Worm (Caenorhabditis elegans) whole organism, young adult: ENCODE results near the gene D1014.7.

Experiments used
- B0336.3 ChIP-seq: fragments of 200-800 bp; sonication (Bioruptor generic); IDR thresholded peaks from 2 replicates; pipeline ENCODE4 v1.3.6; 2022; ENCODE audit warnings: missing genetic modification characterization, missing compliant biosample characterization
- D2030.7 ChIP-seq: fragments of 200-800 bp; sonication (Bioruptor generic); IDR thresholded peaks from 2 replicates; pipeline ENCODE4 v1.3.6; 2022; ENCODE audit warnings: missing genetic modification reagents, missing genetic modification characterization, missing compliant biosample characterization
- F10E7.11 ChIP-seq: sonication (generic microtip); optimal IDR thresholded peaks from 2 replicates; lab custom pipeline; 2017; ENCODE audit warnings: mild to moderate bottlenecking, missing genetic modification characterization, moderate library complexity, missing compliant biosample characterization
- Y67H2A.10 ChIP-seq: fragments of 200-800 bp; sonication (Bioruptor generic); conservative IDR thresholded peaks from 2 replicates; pipeline ENCODE4 v1.3.6; 2022; ENCODE audit warnings: missing genetic modification reagents, missing genetic modification characterization, missing compliant biosample characterization
- ama-1 ChIP-seq, 3 experiments: fragments of 150-350 bp in 1 of 3; sonication (generic microtip) in 2 of 3; optimal IDR thresholded peaks; 2 replicates each; lab custom pipeline; 2014 to 2018; ENCODE audit warnings: missing biosample characterization in 2 of 3, missing genetic modification characterization in 2 of 3, missing genetic modification reagents in 2 of 3
- aptf-2 ChIP-seq: fragments of 200-800 bp; sonication (Bioruptor generic); conservative IDR thresholded peaks from 2 replicates; pipeline ENCODE4 v1.3.6; 2022; ENCODE audit warnings: missing genetic modification reagents, missing genetic modification characterization, missing compliant biosample characterization
- atf-7 ChIP-seq: sonication (generic microtip); optimal IDR thresholded peaks from 2 replicates; lab custom pipeline; 2017; ENCODE audit warnings: mild to moderate bottlenecking, missing genetic modification characterization, missing compliant biosample characterization
- attf-5 ChIP-seq: fragments of 200-800 bp; sonication (Bioruptor generic); optimal IDR thresholded peaks from 2 replicates; lab custom pipeline; 2018; ENCODE audit warnings: mild to moderate bottlenecking, missing genetic modification characterization, missing compliant biosample characterization
- attf-6 ChIP-seq: fragments of 200-800 bp; sonication (Bioruptor generic); IDR thresholded peaks from 2 replicates; pipeline ENCODE4 v1.3.6; 2022; ENCODE audit warnings: missing genetic modification reagents, missing genetic modification characterization, missing compliant biosample characterization
- bed-1 ChIP-seq: fragments of 200-800 bp; sonication (Bioruptor generic); IDR thresholded peaks from 2 replicates; pipeline ENCODE4 v1.3.6; 2022; ENCODE audit warnings: missing genetic modification reagents, missing genetic modification characterization, missing compliant biosample characterization
- ccch-3 ChIP-seq: fragments of 200-800 bp; sonication (Bioruptor generic); optimal IDR thresholded peaks from 2 replicates; lab custom pipeline; 2018; ENCODE audit warnings: mild to moderate bottlenecking, missing genetic modification characterization, missing compliant biosample characterization
- cebp-1 ChIP-seq, 2 experiments: fragments of 200-800 bp in 1 of 2; sonication (Bioruptor generic) in 1 of 2; sonication (generic microtip) in 1 of 2; IDR thresholded peaks in 1 of 2; optimal IDR thresholded peaks in 1 of 2; 2 replicates each; pipeline versions ENCODE4 v1.3.6 to Lab custom; 2017 to 2022; ENCODE audit warnings: missing compliant biosample characterization in 2 of 2, missing genetic modification characterization in 2 of 2, mild to moderate bottlenecking in 1 of 2, missing genetic modification reagents in 1 of 2, moderate library complexity in 1 of 2
- ekl-4 ChIP-seq: fragments of 200-800 bp; sonication (Bioruptor generic); IDR thresholded peaks from 2 replicates; pipeline ENCODE4 v1.3.6; 2022; ENCODE audit warnings: missing genetic modification reagents, missing genetic modification characterization, missing compliant biosample characterization
- hlh-12 ChIP-seq: sonication (generic microtip); optimal IDR thresholded peaks from 2 replicates; lab custom pipeline; 2016; ENCODE audit warnings: missing genetic modification characterization, missing compliant biosample characterization
- hmg-1.2 ChIP-seq: fragments of 200-800 bp; sonication (Bioruptor generic); IDR thresholded peaks from 2 replicates; pipeline ENCODE4 v1.3.6; 2022; ENCODE audit warnings: missing genetic modification reagents, missing genetic modification characterization, missing compliant biosample characterization
- hmg-20 ChIP-seq: fragments of 200-800 bp; sonication (Bioruptor generic); IDR thresholded peaks from 2 replicates; pipeline ENCODE4 v1.3.6; 2022; ENCODE audit warnings: missing genetic modification reagents, missing genetic modification characterization, missing compliant biosample characterization
- hrde-1 ChIP-seq: sonication (generic microtip); optimal IDR thresholded peaks from 2 replicates; lab custom pipeline; 2016; ENCODE audit warnings: missing genetic modification characterization, mild to moderate bottlenecking, missing compliant biosample characterization, moderate library complexity, missing genotype, missing genetic modification reagents, borderline replicate concordance
- hsf-1 ChIP-seq: fragments of 200-800 bp; sonication (Bioruptor generic); IDR thresholded peaks from 2 replicates; pipeline ENCODE4 v1.3.6; 2022; ENCODE audit warnings: missing genetic modification reagents, missing genetic modification characterization, missing compliant biosample characterization
- let-607 ChIP-seq, 2 experiments: fragments of 200-800 bp in 1 of 2; sonication (Bioruptor generic) in 1 of 2; sonication (generic microtip) in 1 of 2; optimal IDR thresholded peaks; 2 replicates each; lab custom pipeline; 2016 to 2018; ENCODE audit warnings: mild to moderate bottlenecking in 2 of 2, missing compliant biosample characterization in 2 of 2, missing genetic modification characterization in 2 of 2, moderate library complexity in 2 of 2, missing genotype in 1 of 2
- lin-26 ChIP-seq: fragments of 200-800 bp; sonication (Bioruptor generic); IDR thresholded peaks from 2 replicates; pipeline ENCODE4 v1.3.6; 2022; ENCODE audit warnings: missing genetic modification reagents, missing genetic modification characterization, missing compliant biosample characterization
- madf-10 ChIP-seq: sonication (generic microtip); optimal IDR thresholded peaks from 2 replicates; lab custom pipeline; 2016; ENCODE audit warnings: mild to moderate bottlenecking, missing genetic modification characterization, missing compliant biosample characterization
- madf-8 ChIP-seq: fragments of 200-800 bp; sonication (Bioruptor generic); conservative IDR thresholded peaks from 2 replicates; pipeline ENCODE4 v1.3.6; 2022; ENCODE audit warnings: missing genetic modification reagents, missing genetic modification characterization, missing compliant biosample characterization
- mel-28 ChIP-seq: sonication (generic microtip); optimal IDR thresholded peaks from 2 replicates; lab custom pipeline; 2016; ENCODE audit warnings: borderline replicate concordance, mild to moderate bottlenecking, missing genetic modification characterization, missing compliant biosample characterization
- mxl-1 ChIP-seq: sonication (generic microtip); optimal IDR thresholded peaks from 2 replicates; lab custom pipeline; 2016; ENCODE audit warnings: missing genetic modification characterization, missing compliant biosample characterization
- nfyb-1 ChIP-seq: fragments of 200-800 bp; sonication (Bioruptor generic); IDR thresholded peaks from 2 replicates; pipeline ENCODE4 v1.3.6; 2022; ENCODE audit warnings: missing genetic modification reagents, missing genetic modification characterization, missing compliant biosample characterization
- nhr-80 ChIP-seq: sonication (generic microtip); optimal IDR thresholded peaks from 2 replicates; lab custom pipeline; 2016; ENCODE audit warnings: missing genetic modification characterization, missing compliant biosample characterization
- pha-4 ChIP-seq: fragments of 150-350 bp; sonication (generic microtip); optimal IDR thresholded peaks from 2 replicates; lab custom pipeline; 2014; ENCODE audit warnings: missing biosample characterization, missing genetic modification reagents, missing genetic modification characterization
- snpc-4 ChIP-seq, 5 experiments: fragments of 150-350 bp in 1 of 5; sonication (generic microtip) in 4 of 5; optimal IDR thresholded peaks; 2 replicates each; lab custom pipeline; 2014 to 2018; ENCODE audit warnings: missing genetic modification characterization in 5 of 5, missing biosample characterization in 3 of 5, antibody characterized with exemption in 2 of 5, mild to moderate bottlenecking in 2 of 5, missing compliant biosample characterization in 2 of 5, missing genotype in 2 of 5, moderate library complexity in 2 of 5, missing genetic modification reagents in 1 of 5
- somi-1 ChIP-seq: fragments of 200-800 bp; sonication (Bioruptor generic); optimal IDR thresholded peaks from 2 replicates; lab custom pipeline; 2018; ENCODE audit warnings: mild to moderate bottlenecking, missing genetic modification characterization, missing compliant biosample characterization
- unc-130 ChIP-seq: sonication (generic microtip); optimal IDR thresholded peaks from 2 replicates; lab custom pipeline; 2016; ENCODE audit warnings: missing genetic modification reagents, missing genetic modification characterization, missing compliant biosample characterization
- unc-62 ChIP-seq: fragments of 150-350 bp; optimal IDR thresholded peaks from 2 replicates; lab custom pipeline; 2014; ENCODE audit warnings: missing biosample characterization, missing genetic modification reagents, missing genetic modification characterization
- ztf-22 ChIP-seq: fragments of 200-800 bp; sonication (Bioruptor generic); optimal IDR thresholded peaks from 2 replicates; lab custom pipeline; 2018; ENCODE audit warnings: mild to moderate bottlenecking, missing genetic modification characterization, moderate library complexity, missing compliant biosample characterization
- ztf-28 ChIP-seq: fragments of 200-800 bp; sonication (Bioruptor generic); IDR thresholded peaks from 2 replicates; pipeline ENCODE4 v1.3.6; 2022; ENCODE audit warnings: missing genetic modification reagents, missing genetic modification characterization, missing compliant biosample characterization

Gene D1014.7

ce11 chrV:8131628-8132027 is 13.6 kb downstream of the D1014.7 start:
- TF ChIP-seq mxl-1 (tag; lab: Kevin White, UChicago): no peak
- TF ChIP-seq cebp-1 (GFP tag; IDR thresholded peaks at IDR 0.05; lab: Robert Waterston, UW): no peak
- peak; percentile 9 for TF ChIP-seq cebp-1 (tag; optimal IDR thresholded peaks at IDR 0.05; lab: Kevin White, UChicago)
- no peak for TF ChIP-seq snpc-4 (GFP tag; optimal IDR thresholded peaks at IDR 0.05; lab: Kevin White, UChicago)
- TF ChIP-seq snpc-4 (tag; optimal IDR thresholded peaks at IDR 0.05; lab: Kevin White, UChicago): peak in 1 of 4 experiments; percentile 5
- TF ChIP-seq hmg-1.2 (GFP tag; lab: Robert Waterston, UW): 0 out of 2 replicates have a peak, but pooled peaks have one; percentile 3
- no peak for TF ChIP-seq unc-62
- no peak for TF ChIP-seq atf-7 (tag; lab: Kevin White, UChicago)
- TF ChIP-seq mel-28 (tag; lab: Kevin White, UChicago): no peak
- TF ChIP-seq attf-6 (GFP tag; lab: Robert Waterston, UW): 0 out of 2 replicates have a peak, but pooled peaks have one; percentile 33
- TF ChIP-seq madf-10 (tag; lab: Kevin White, UChicago): no peak
- TF ChIP-seq nfyb-1: 0 out of 2 replicates have a peak, but pooled peaks have one; percentile 48
- TF ChIP-seq hrde-1 (tag; lab: Kevin White, UChicago): no peak
- TF ChIP-seq aptf-2 (GFP tag; lab: Robert Waterston, UW): no peak
- TF ChIP-seq attf-5 (GFP tag; lab: Kevin White, UChicago): no peak
- TF ChIP-seq hmg-20 (GFP tag; lab: Robert Waterston, UW): no peak
- TF ChIP-seq ccch-3 (GFP tag; lab: Kevin White, UChicago): no peak
- 0 out of 2 replicates have a peak, but pooled peaks have one; percentile 57 for TF ChIP-seq hsf-1 (GFP tag; lab: Robert Waterston, UW)
- no peak for TF ChIP-seq F10E7.11 (tag; lab: Kevin White, UChicago)
- 0 out of 2 replicates have a peak, but pooled peaks have one; percentile 40 for TF ChIP-seq lin-26 (GFP tag; lab: Robert Waterston, UW)
- no peak for TF ChIP-seq madf-8 (GFP tag; lab: Robert Waterston, UW)
- TF ChIP-seq B0336.3 (GFP tag; lab: Robert Waterston, UW): peak; percentile 56; the same call in 1 of the 2 replicates
- no peak for TF ChIP-seq ama-1 (optimal IDR thresholded peaks at IDR 0.05; lab: Kevin White, UChicago)
- TF ChIP-seq ama-1 (GFP tag; optimal IDR thresholded peaks at IDR 0.05; lab: Kevin White, UChicago): no peak

- TF ChIP-seq attf-5 (GFP tag; lab: Kevin White, UChicago) (no peak), nhr-80 (peak; percentile 14)
- TF ChIP-seq, all 124 proteins: peak for 1
Observed at ce11 chrV:8132926-8133325, 14.9 kb downstream of the D1014.7 start, which contains the start of gene D1014.4. Gene D1014.4, plus strand, starts transcription at chrV:8133226.

- TF ChIP-seq pha-4 (no peak), let-607 (tag; optimal IDR thresholded peaks at IDR 0.05; lab: Kevin White, UChicago) (no peak), unc-130 (no peak), somi-1 (no peak), Y67H2A.10 (GFP tag; lab: Robert Waterston, UW) (no peak), madf-8 (GFP tag; lab: Robert Waterston, UW) (no peak), bed-1 (no peak), D2030.7 (GFP tag; lab: Robert Waterston, UW) (no peak), ztf-28 (GFP tag; lab: Robert Waterston, UW) (no peak), ztf-22 (GFP tag; lab: Kevin White, UChicago) (no peak), hlh-12 (no peak), ekl-4 (no peak)
Observed at ce11 chrV:8143605-8144004, 25.5 kb downstream of the D1014.7 start, which contains the start of gene D1014.2. Gene D1014.2, plus strand, starts transcription at chrV:8143905.
